Worm (Caenorhabditis elegans) whole organism, young adult: ENCODE data around the gene str-180.

Experiments
- B0019.2 ChIP-seq: fragments of 200-800 bp; sonication (Bioruptor generic); conservative IDR thresholded peaks from 2 replicates; pipeline ENCODE4 v1.3.6; 2022; ENCODE audit warnings: missing genetic modification reagents, missing genetic modification characterization, missing compliant biosample characterization
- B0035.1 ChIP-seq: sonication (generic microtip); optimal IDR thresholded peaks from 2 replicates; lab custom pipeline; 2016; ENCODE audit warnings: missing genetic modification characterization, mild to moderate bottlenecking, missing compliant biosample characterization, missing genotype, missing genetic modification reagents
- B0336.3 ChIP-seq: fragments of 200-800 bp; sonication (Bioruptor generic); IDR thresholded peaks from 2 replicates; pipeline ENCODE4 v1.3.6; 2022; ENCODE audit warnings: missing genetic modification characterization, missing compliant biosample characterization
- C06A6.2 ChIP-seq: fragments of 200-800 bp; sonication (Bioruptor generic); conservative IDR thresholded peaks from 2 replicates; pipeline ENCODE4 v1.3.6; 2022; ENCODE audit warnings: missing genetic modification characterization, missing compliant biosample characterization
- F22D6.2 ChIP-seq: sonication (generic microtip); optimal IDR thresholded peaks from 2 replicates; lab custom pipeline; 2016; ENCODE audit warnings: mild to moderate bottlenecking, missing genetic modification characterization, missing compliant biosample characterization
- F57C9.4 ChIP-seq: sonication (generic microtip); optimal IDR thresholded peaks from 2 replicates; lab custom pipeline; 2017; ENCODE audit warnings: mild to moderate bottlenecking, missing genetic modification characterization, missing compliant biosample characterization
- K11D2.4 ChIP-seq: fragments of 200-800 bp; sonication (Bioruptor generic); IDR thresholded peaks from 2 replicates; pipeline ENCODE4 v1.3.6; 2022; ENCODE audit warnings: missing genetic modification reagents, missing genetic modification characterization, missing compliant biosample characterization
- T26A5.8 ChIP-seq: sonication (generic microtip); optimal IDR thresholded peaks from 2 replicates; lab custom pipeline; 2016; ENCODE audit warnings: missing genetic modification characterization, missing compliant biosample characterization
- Y53F4B.3 ChIP-seq: fragments of 200-800 bp; sonication (Bioruptor generic); IDR thresholded peaks from 2 replicates; pipeline ENCODE4 v1.3.6; 2022; ENCODE audit warnings: missing genetic modification reagents, missing genetic modification characterization, missing compliant biosample characterization
- Y95B8A.8 ChIP-seq: fragments of 200-800 bp; sonication (Bioruptor generic); IDR thresholded peaks from 2 replicates; pipeline ENCODE4 v1.3.6; 2022; ENCODE audit warnings: missing genetic modification reagents, missing genetic modification characterization, missing compliant biosample characterization
- ZK185.1 ChIP-seq: sonication (generic microtip); optimal IDR thresholded peaks from 2 replicates; lab custom pipeline; 2016; ENCODE audit warnings: mild to moderate bottlenecking, missing genetic modification characterization, missing compliant biosample characterization; ENCODE audit not compliant: poor library complexity, severe bottlenecking
- aptf-2 ChIP-seq: fragments of 200-800 bp; sonication (Bioruptor generic); conservative IDR thresholded peaks from 2 replicates; pipeline ENCODE4 v1.3.6; 2022; ENCODE audit warnings: missing genetic modification reagents, missing genetic modification characterization, missing compliant biosample characterization
- aptf-3 ChIP-seq: fragments of 200-800 bp; sonication (Bioruptor generic); IDR thresholded peaks from 2 replicates; pipeline ENCODE4 v1.3.6; 2022; ENCODE audit warnings: missing genetic modification characterization, missing compliant biosample characterization
- athp-1 ChIP-seq: sonication (generic microtip); optimal IDR thresholded peaks from 2 replicates; lab custom pipeline; 2017; ENCODE audit warnings: mild to moderate bottlenecking, missing genetic modification characterization, missing compliant biosample characterization
- attf-6 ChIP-seq: fragments of 200-800 bp; sonication (Bioruptor generic); IDR thresholded peaks from 2 replicates; pipeline ENCODE4 v1.3.6; 2022; ENCODE audit warnings: missing genetic modification reagents, missing genetic modification characterization, missing compliant biosample characterization
- cebp-1 ChIP-seq, 2 experiments: fragments of 200-800 bp in 1 of 2; sonication (Bioruptor generic) in 1 of 2; sonication (generic microtip) in 1 of 2; IDR thresholded peaks in 1 of 2; optimal IDR thresholded peaks in 1 of 2; 2 replicates each; pipeline versions ENCODE4 v1.3.6 to Lab custom; 2017 to 2022; ENCODE audit warnings: missing compliant biosample characterization in 2 of 2, missing genetic modification characterization in 2 of 2, mild to moderate bottlenecking in 1 of 2, missing genetic modification reagents in 1 of 2, moderate library complexity in 1 of 2
- ceh-40 ChIP-seq: fragments of 200-800 bp; sonication (Bioruptor generic); IDR thresholded peaks from 2 replicates; pipeline ENCODE4 v1.3.6; 2022; ENCODE audit warnings: missing genetic modification characterization, missing compliant biosample characterization
- ceh-79 ChIP-seq: sonication (generic microtip); optimal IDR thresholded peaks from 2 replicates; lab custom pipeline; 2017; ENCODE audit warnings: mild to moderate bottlenecking, missing genetic modification characterization, missing compliant biosample characterization
- ceh-91 ChIP-seq: fragments of 200-800 bp; sonication (Bioruptor generic); IDR thresholded peaks from 2 replicates; pipeline ENCODE4 v1.3.6; 2022; ENCODE audit warnings: missing genetic modification reagents, missing genetic modification characterization, missing compliant biosample characterization
- chd-7 ChIP-seq: sonication (generic microtip); optimal IDR thresholded peaks from 2 replicates; lab custom pipeline; 2016; ENCODE audit warnings: mild to moderate bottlenecking, missing genetic modification characterization, moderate library complexity, missing compliant biosample characterization
- dox-1 ChIP-seq: fragments of 200-800 bp; sonication (Bioruptor generic); IDR thresholded peaks from 2 replicates; pipeline ENCODE4 v1.3.6; 2022; ENCODE audit warnings: missing genetic modification reagents, missing genetic modification characterization, missing compliant biosample characterization
- egl-18 ChIP-seq: fragments of 200-800 bp; sonication (Bioruptor generic); IDR thresholded peaks from 2 replicates; pipeline ENCODE4 v1.3.6; 2022; ENCODE audit warnings: missing genetic modification reagents, missing genetic modification characterization, missing compliant biosample characterization
- egl-44 ChIP-seq: fragments of 200-800 bp; sonication (Bioruptor generic); IDR thresholded peaks from 2 replicates; pipeline ENCODE4 v1.3.6; 2022; ENCODE audit warnings: missing genetic modification reagents, missing genetic modification characterization, missing compliant biosample characterization
- gei-17 ChIP-seq: fragments of 200-800 bp; sonication (Bioruptor generic); optimal IDR thresholded peaks from 2 replicates; lab custom pipeline; 2018; ENCODE audit warnings: mild to moderate bottlenecking, missing genetic modification characterization, missing compliant biosample characterization
- hlh-12 ChIP-seq: sonication (generic microtip); optimal IDR thresholded peaks from 2 replicates; lab custom pipeline; 2016; ENCODE audit warnings: missing genetic modification characterization, missing compliant biosample characterization
- lin-26 ChIP-seq: fragments of 200-800 bp; sonication (Bioruptor generic); IDR thresholded peaks from 2 replicates; pipeline ENCODE4 v1.3.6; 2022; ENCODE audit warnings: missing genetic modification reagents, missing genetic modification characterization, missing compliant biosample characterization
- lin-54 ChIP-seq: fragments of 200-800 bp; sonication (Bioruptor generic); optimal IDR thresholded peaks from 2 replicates; lab custom pipeline; 2018; ENCODE audit warnings: mild to moderate bottlenecking, missing genetic modification characterization, missing compliant biosample characterization
- madf-6 ChIP-seq: fragments of 200-800 bp; sonication (Bioruptor generic); IDR thresholded peaks from 2 replicates; pipeline ENCODE4 v1.3.6; 2022; ENCODE audit warnings: missing genetic modification reagents, missing genetic modification characterization, missing compliant biosample characterization
- mcd-1 ChIP-seq: fragments of 200-800 bp; sonication (Bioruptor generic); IDR thresholded peaks from 2 replicates; pipeline ENCODE4 v1.3.6; 2022; ENCODE audit warnings: missing genetic modification reagents, missing genetic modification characterization, missing compliant biosample characterization
- mes-4 ChIP-seq: sonication (generic microtip); optimal IDR thresholded peaks from 2 replicates; lab custom pipeline; 2016; ENCODE audit warnings: missing genotype, missing genetic modification characterization, missing compliant biosample characterization
- nfyb-1 ChIP-seq: fragments of 200-800 bp; sonication (Bioruptor generic); IDR thresholded peaks from 2 replicates; pipeline ENCODE4 v1.3.6; 2022; ENCODE audit warnings: missing genetic modification reagents, missing genetic modification characterization, missing compliant biosample characterization
- nhr-179 ChIP-seq: sonication (generic microtip); optimal IDR thresholded peaks from 2 replicates; lab custom pipeline; 2016; ENCODE audit warnings: mild to moderate bottlenecking, missing genetic modification characterization, missing compliant biosample characterization
- nhr-90 ChIP-seq: sonication (generic microtip); optimal IDR thresholded peaks from 2 replicates; lab custom pipeline; 2016; ENCODE audit warnings: missing genotype, mild to moderate bottlenecking, missing genetic modification characterization, missing compliant biosample characterization
- pbrm-1 ChIP-seq: fragments of 200-800 bp; sonication (Bioruptor generic); IDR thresholded peaks from 2 replicates; pipeline ENCODE4 v1.3.6; 2022; ENCODE audit warnings: missing genetic modification reagents, missing genetic modification characterization, missing compliant biosample characterization
- rpc-1 ChIP-seq, 2 experiments: fragments of 150-350 bp in 1 of 2; sonication (generic microtip) in 1 of 2; optimal IDR thresholded peaks; 2 replicates each; lab custom pipeline; 2014 to 2018; ENCODE audit warnings: missing biosample characterization in 1 of 2, missing genetic modification characterization in 1 of 2, missing genetic modification reagents in 1 of 2, missing genotype in 1 of 2
- sdz-38 ChIP-seq: sonication (generic microtip); optimal IDR thresholded peaks from 2 replicates; lab custom pipeline; 2016; ENCODE audit warnings: missing genotype, missing genetic modification characterization, missing compliant biosample characterization
- snpc-1.1 ChIP-seq: sonication (generic microtip); optimal IDR thresholded peaks from 2 replicates; lab custom pipeline; 2017; ENCODE audit warnings: missing genetic modification characterization, mild to moderate bottlenecking, missing compliant biosample characterization, antibody characterized with exemption, moderate library complexity, missing genotype, missing genetic modification reagents; ENCODE audit not compliant: insufficient read depth
- snpc-1.3 ChIP-seq: sonication (generic microtip); optimal IDR thresholded peaks from 2 replicates; lab custom pipeline; 2017; ENCODE audit warnings: missing genetic modification characterization, mild to moderate bottlenecking, missing compliant biosample characterization, antibody characterized with exemption, moderate library complexity, missing genotype, missing genetic modification reagents; ENCODE audit not compliant: insufficient read depth
- snpc-4 ChIP-seq, 5 experiments: fragments of 150-350 bp in 1 of 5; sonication (generic microtip) in 4 of 5; optimal IDR thresholded peaks; 2 replicates each; lab custom pipeline; 2014 to 2018; ENCODE audit warnings: missing genetic modification characterization in 5 of 5, missing biosample characterization in 3 of 5, antibody characterized with exemption in 2 of 5, mild to moderate bottlenecking in 2 of 5, missing compliant biosample characterization in 2 of 5, missing genotype in 2 of 5, moderate library complexity in 2 of 5, missing genetic modification reagents in 1 of 5
- tbx-9 ChIP-seq: sonication (generic microtip); optimal IDR thresholded peaks from 2 replicates; lab custom pipeline; 2016; ENCODE audit warnings: borderline replicate concordance, missing genetic modification characterization, inconsistent platforms, missing compliant biosample characterization
- tlf-1 ChIP-seq: fragments of 200-800 bp; sonication (Bioruptor generic); optimal IDR thresholded peaks from 2 replicates; lab custom pipeline; 2018; ENCODE audit warnings: mild to moderate bottlenecking, missing genetic modification characterization, missing compliant biosample characterization
- xnd-1 ChIP-seq: sonication (generic microtip); optimal IDR thresholded peaks from 2 replicates; lab custom pipeline; 2016; ENCODE audit warnings: missing genotype, missing genetic modification reagents, missing genetic modification characterization, missing compliant biosample characterization
- zfh-2 ChIP-seq: fragments of 200-800 bp; sonication (Bioruptor generic); conservative IDR thresholded peaks from 2 replicates; pipeline ENCODE4 v1.3.6; 2022; ENCODE audit warnings: missing genetic modification reagents, missing genetic modification characterization, missing compliant biosample characterization
- ztf-28 ChIP-seq: fragments of 200-800 bp; sonication (Bioruptor generic); IDR thresholded peaks from 2 replicates; pipeline ENCODE4 v1.3.6; 2022; ENCODE audit warnings: missing genetic modification reagents, missing genetic modification characterization, missing compliant biosample characterization

The str-180 gene

DNA sequence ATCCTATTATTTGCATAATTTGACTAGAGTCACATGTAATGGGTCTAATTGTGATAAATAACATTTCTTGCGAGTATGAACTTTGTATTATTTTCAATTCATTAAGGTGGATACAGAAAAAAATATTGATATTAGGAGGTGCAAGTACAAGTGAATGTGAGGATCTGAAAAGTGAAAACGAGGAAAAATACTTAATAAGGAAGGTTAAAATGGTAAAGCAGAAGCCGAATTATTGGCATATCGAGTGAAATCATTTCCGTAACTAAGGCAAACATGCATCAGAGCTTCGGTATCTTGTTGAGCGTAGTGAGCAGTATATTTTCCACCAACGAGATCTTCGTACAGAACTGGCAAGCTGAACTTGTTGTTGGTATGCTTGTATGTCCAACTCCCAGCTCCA is 35.8 kb upstream of the str-180 start:
- no peak for TF ChIP-seq tbx-9 (tag; lab: Kevin White, UChicago)
- TF ChIP-seq mcd-1 (GFP tag; lab: Robert Waterston, UW): no peak
- no peak for TF ChIP-seq ceh-40
- no peak for TF ChIP-seq snpc-1.1 (tag; lab: Kevin White, UChicago)
- no peak for TF ChIP-seq C06A6.2 (GFP tag; lab: Robert Waterston, UW)
- no peak for TF ChIP-seq T26A5.8 (tag; lab: Kevin White, UChicago)
- no peak for TF ChIP-seq mes-4
- TF ChIP-seq B0336.3: peak; percentile 58; the same call in 1 of the 2 replicates
- peak; percentile 55; the same call in 1 of the 2 replicates for TF ChIP-seq madf-6
- 0 out of 2 replicates have a peak, but pooled peaks have one; percentile 7 for TF ChIP-seq Y95B8A.8 (GFP tag; lab: Robert Waterston, UW)
- no peak for TF ChIP-seq Y53F4B.3 (GFP tag; lab: Robert Waterston, UW)
- TF ChIP-seq nhr-90 (tag; lab: Kevin White, UChicago): no peak
- TF ChIP-seq lin-26 (GFP tag; lab: Robert Waterston, UW): peak; percentile 28; the same call in 1 of the 2 replicates
- TF ChIP-seq sdz-38 (tag; lab: Kevin White, UChicago): no peak
- TF ChIP-seq rpc-1 (optimal IDR thresholded peaks at IDR 0.05; lab: Kevin White, UChicago): no peak
- no peak for TF ChIP-seq rpc-1 (tag; optimal IDR thresholded peaks at IDR 0.05; lab: Kevin White, UChicago)
- TF ChIP-seq ceh-91 (GFP tag; lab: Robert Waterston, UW): no peak
- no peak for TF ChIP-seq cebp-1 (GFP tag; IDR thresholded peaks at IDR 0.05; lab: Robert Waterston, UW)
- no peak for TF ChIP-seq cebp-1 (tag; optimal IDR thresholded peaks at IDR 0.05; lab: Kevin White, UChicago)
- TF ChIP-seq K11D2.4 (GFP tag; lab: Robert Waterston, UW): no peak
- no peak for TF ChIP-seq ztf-28 (GFP tag; lab: Robert Waterston, UW)
- TF ChIP-seq xnd-1 (tag; lab: Kevin White, UChicago): peak; percentile 25
- TF ChIP-seq ceh-79 (tag; lab: Kevin White, UChicago): no peak

DNA sequence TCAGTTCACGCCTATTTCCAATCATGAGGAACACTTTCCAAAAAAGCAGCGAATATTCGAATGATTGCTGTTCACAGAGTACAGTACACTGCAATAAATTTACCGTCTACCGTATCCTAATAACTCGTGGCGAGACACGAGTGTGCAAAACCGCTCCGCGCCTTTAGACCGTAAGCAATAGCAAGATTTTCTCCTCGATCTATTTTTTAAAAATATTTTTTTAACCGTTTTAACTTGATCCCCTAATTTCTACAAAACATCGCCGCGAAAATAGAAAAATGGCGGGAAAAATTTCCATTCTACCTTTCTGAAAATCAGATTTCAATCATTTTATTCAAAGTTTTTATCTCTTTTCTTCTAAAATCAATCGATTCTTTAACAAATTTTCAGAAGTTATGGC is 34.1 kb upstream of the str-180 start, which contains the start of gene era-1:
TSS of gene era-1 (plus strand) at position 366 of the 400 bp plus-strand sequence.
- TF ChIP-seq ZK185.1 (tag; lab: Kevin White, UChicago) (no peak), hlh-12 (tag; lab: Kevin White, UChicago) (no peak), Y53F4B.3 (GFP tag; lab: Robert Waterston, UW) (no peak), lin-54 (GFP tag; lab: Kevin White, UChicago) (peak; percentile 10), tlf-1 (GFP tag; lab: Kevin White, UChicago) (no peak), F22D6.2 (no peak), ceh-40 (no peak), gei-17 (GFP tag; lab: Kevin White, UChicago) (no peak), aptf-3 (GFP tag; lab: Robert Waterston, UW) (no peak), dox-1 (GFP tag; lab: Robert Waterston, UW) (0 out of 2 replicates have a peak, but pooled peaks have one; percentile 21), athp-1 (tag; lab: Kevin White, UChicago) (no peak), F57C9.4 (tag; lab: Kevin White, UChicago) (no peak), pbrm-1 (no peak), nfyb-1 (GFP tag; lab: Robert Waterston, UW) (no peak), B0035.1 (no peak), nhr-179 (tag; lab: Kevin White, UChicago) (no peak), tbx-9 (tag; lab: Kevin White, UChicago) (no peak), snpc-1.1 (tag; lab: Kevin White, UChicago) (no peak), zfh-2 (GFP tag; lab: Robert Waterston, UW) (no peak), chd-7 (tag; lab: Kevin White, UChicago) (no peak), snpc-1.3 (peak; percentile 12), egl-44 (GFP tag; lab: Robert Waterston, UW) (no peak), B0019.2 (GFP tag; lab: Robert Waterston, UW) (no peak), aptf-2 (GFP tag; lab: Robert Waterston, UW) (no peak), xnd-1 (tag; lab: Kevin White, UChicago) (peak; percentile 83), egl-18 (no peak), K11D2.4 (GFP tag; lab: Robert Waterston, UW) (no peak), ceh-91 (GFP tag; lab: Robert Waterston, UW) (no peak), T26A5.8 (tag; lab: Kevin White, UChicago) (no peak), snpc-4 (GFP tag; optimal IDR thresholded peaks at IDR 0.05; lab: Kevin White, UChicago) (no peak), snpc-4 (tag; optimal IDR thresholded peaks at IDR 0.05; lab: Kevin White, UChicago) (no peak), mes-4 (no peak), attf-6 (no peak), cebp-1 (GFP tag; IDR thresholded peaks at IDR 0.05; lab: Robert Waterston, UW) (no peak), cebp-1 (tag; optimal IDR thresholded peaks at IDR 0.05; lab: Kevin White, UChicago) (no peak)
